Worm (Caenorhabditis elegans): ENCODE measurements around the gene M60.6.
A peak's percentile ranks its signal among the peaks of the same experiment; 100 is the strongest.

ce11 chrX:8252293-8252692 is at the start of gene M60.6:
- TF ChIP-seq lin-39 (tag; optimal IDR thresholded peaks at IDR 0.05) (no peak), nhr-77 (tag; optimal IDR thresholded peaks at IDR 0.05) (no peak), unc-39 (tag; optimal IDR thresholded peaks at IDR 0.05) (no peak), R02D3.7 (tag; optimal IDR thresholded peaks at IDR 0.05) (no peak), mdl-1 (tag; optimal IDR thresholded peaks at IDR 0.05) (peak in 1 of 2 experiments; percentile 13), zag-1 (tag; optimal IDR thresholded peaks at IDR 0.05) (peak; percentile 51), unc-62 (GFP tag; optimal IDR thresholded peaks at IDR 0.05) (no peak), fos-1 (tag; optimal IDR thresholded peaks at IDR 0.05) (no peak), mab-5 (tag; optimal IDR thresholded peaks at IDR 0.05) (no peak), ama-1 (optimal IDR thresholded peaks at IDR 0.05) (no peak), nhr-23 (tag; optimal IDR thresholded peaks at IDR 0.05) (no peak), nhr-10 (tag; optimal IDR thresholded peaks at IDR 0.05) (no peak), lin-11 (tag; optimal IDR thresholded peaks at IDR 0.05) (no peak), nhr-12 (tag; optimal IDR thresholded peaks at IDR 0.05) (no peak)

Measured in whole organism, L2 larva.